Worm (Caenorhabditis elegans) whole organism, late embryonic: ENCODE data around the gene F47B10.8.

ENCODE experiments used
- nfya-1 ChIP-seq: sonication (generic microtip); optimal IDR thresholded peaks from 2 replicates; lab custom pipeline; 2017; ENCODE audit warnings: missing genetic modification characterization, mild to moderate bottlenecking, missing compliant biosample characterization, antibody characterized with exemption, moderate library complexity
- nhr-11 ChIP-seq: fragments of 150-350 bp; optimal IDR thresholded peaks from 2 replicates; lab custom pipeline; 2014; ENCODE audit warnings: missing biosample characterization, missing genetic modification characterization
- odd-2 ChIP-seq: sonication (generic microtip); optimal IDR thresholded peaks from 2 replicates; lab custom pipeline; 2017; ENCODE audit warnings: antibody characterized with exemption, mild to moderate bottlenecking, missing genetic modification characterization, missing compliant biosample characterization
- ttx-3 ChIP-seq: sonication (generic microtip); optimal IDR thresholded peaks from 2 replicates; lab custom pipeline; 2016; ENCODE audit warnings: missing genetic modification reagents, missing genetic modification characterization, missing compliant biosample characterization

DNA sequence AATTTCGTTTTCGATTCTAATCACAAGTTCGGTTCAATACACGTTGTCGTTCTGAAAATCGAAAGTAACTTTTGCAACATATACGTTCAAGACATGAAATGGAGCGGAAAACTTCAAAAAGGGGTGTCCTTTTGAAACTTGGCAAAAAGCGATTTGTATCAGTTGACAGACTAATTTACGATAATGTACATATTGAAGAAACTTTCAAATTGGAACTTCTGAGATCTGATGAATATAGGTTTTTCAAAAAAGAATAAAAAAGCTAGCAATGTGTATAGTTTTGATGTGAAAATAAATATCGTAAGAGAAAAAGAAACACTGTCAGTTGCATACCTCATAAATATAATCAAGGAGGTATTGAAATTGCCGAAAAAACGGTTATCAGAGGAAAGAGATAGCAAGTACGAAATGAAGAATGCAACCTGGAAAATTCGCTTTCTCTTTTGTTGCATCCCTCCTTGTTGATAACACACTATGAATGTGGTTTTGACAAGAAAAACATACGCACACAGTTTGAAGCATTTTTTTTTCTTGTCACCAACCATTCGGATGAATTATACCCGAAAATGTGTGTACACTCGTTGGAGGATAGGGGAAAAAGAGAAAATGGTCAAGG lies 18.4 kb upstream of the F47B10.8 start, which contains the start of gene dgn-1:
- no peak for TF ChIP-seq nhr-11 (tag; lab: Kevin White, UChicago)
- no peak for TF ChIP-seq ttx-3 (tag; lab: Kevin White, UChicago)
- no peak for TF ChIP-seq odd-2 (tag; lab: Kevin White, UChicago)
- no peak for TF ChIP-seq nfya-1 (tag; lab: Kevin White, UChicago)
